Fruit fly (Drosophila melanogaster) Kc167 (cell line): Measurements from ENCODE around the gene cv-c.

ENCODE experiments used
- h ChIP-seq: fragments of >200 bp; optimal IDR thresholded peaks from 3 replicates; lab custom pipeline; 2018; ENCODE audit warnings: missing external identifiers
- insv ChIP-seq: fragments of >200 bp; optimal IDR thresholded peaks from 3 replicates; lab custom pipeline; 2018; ENCODE audit warnings: missing external identifiers
- psq ChIP-seq: fragments of >200 bp; optimal IDR thresholded peaks from 2 replicates; lab custom pipeline; 2017; ENCODE audit warnings: missing external identifiers

- TF ChIP-seq h (lab: Kevin White, UChicago), result no peak
- TF ChIP-seq insv (lab: Kevin White, UChicago), result no peak
- no peak for TF ChIP-seq psq
Observed at dm6 chr3R:14493936-14494335, 12.4 kb upstream of the cv-c start.
